Worm (Caenorhabditis elegans): ENCODE data around the gene tsp-2.

Gene tsp-2

DNA sequence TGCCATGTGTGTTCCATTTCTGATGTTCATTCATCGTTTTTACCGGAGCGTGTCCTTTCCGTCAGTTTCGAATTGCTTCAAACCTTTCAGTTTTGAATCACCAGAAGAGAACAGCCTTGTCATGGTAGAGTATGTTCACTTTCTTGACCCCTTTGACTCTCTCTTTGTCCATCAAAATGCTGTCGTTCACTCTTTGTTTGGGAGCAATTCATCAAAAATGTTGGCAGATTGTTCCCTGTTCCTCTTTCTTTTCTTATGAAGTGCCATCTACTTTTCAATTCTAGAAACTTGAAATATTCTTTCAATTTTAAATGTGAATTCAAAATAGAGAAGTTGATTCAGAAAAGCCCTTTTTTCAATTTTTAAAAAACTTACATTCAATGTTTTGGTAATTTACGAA, 43.6 kb upstream of the tsp-2 start:
- TF ChIP-seq zip-5 (tag; optimal IDR thresholded peaks at IDR 0.05), result no peak
- no peak for TF ChIP-seq fkh-10 (GFP tag; optimal IDR thresholded peaks at IDR 0.05)
- no peak for TF ChIP-seq sox-4 (tag; optimal IDR thresholded peaks at IDR 0.05)
- TF ChIP-seq odd-2 (tag; optimal IDR thresholded peaks at IDR 0.05), result no peak
- TF ChIP-seq ama-1 (optimal IDR thresholded peaks at IDR 0.05), result no peak
- no peak for TF ChIP-seq gmeb-2 (tag; optimal IDR thresholded peaks at IDR 0.05)

- TF ChIP-seq fkh-6 (tag; optimal IDR thresholded peaks at IDR 0.05) (no peak), ceh-31 (tag; optimal IDR thresholded peaks at IDR 0.05) (peak; percentile 11), ceh-45 (GFP tag; IDR thresholded peaks at IDR 0.05) (no peak), tbx-7 (tag; optimal IDR thresholded peaks at IDR 0.05) (no peak)
These were observed 42.6 kb upstream of the tsp-2 start for ce11 chrIII:8280352-8280751.

DNA sequence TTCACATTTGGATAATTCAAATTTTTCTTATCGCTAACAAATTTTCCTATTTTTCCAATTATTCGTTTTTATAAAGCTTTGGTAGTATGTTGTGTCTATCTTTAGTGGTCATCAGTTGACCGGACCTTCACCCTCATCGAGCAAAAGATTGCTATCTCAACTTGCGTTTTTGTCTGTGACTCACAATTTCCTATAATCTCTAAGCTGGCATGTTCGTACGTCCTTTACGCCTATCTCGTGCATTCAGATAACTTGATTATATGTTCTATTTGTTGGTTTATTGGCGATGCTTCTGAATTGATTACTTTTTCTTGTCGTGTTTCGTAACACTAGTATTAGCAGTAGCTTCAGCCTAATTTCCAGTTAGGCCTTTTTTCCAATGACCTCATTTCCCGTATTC, 41.8 kb upstream of the tsp-2 start:
- TF ChIP-seq unc-42 (tag; optimal IDR thresholded peaks at IDR 0.05), result peak; percentile 55
- TF ChIP-seq C08G9.2 (tag; optimal IDR thresholded peaks at IDR 0.05), result no peak
- TF ChIP-seq elt-2 (tag; optimal IDR thresholded peaks at IDR 0.05), result peak; percentile 21
- no peak for TF ChIP-seq ceh-45 (GFP tag; IDR thresholded peaks at IDR 0.05)
- no peak for TF ChIP-seq ceh-9 (tag; optimal IDR thresholded peaks at IDR 0.05)
- no peak for TF ChIP-seq lim-6 (tag; optimal IDR thresholded peaks at IDR 0.05)
- peak; percentile 19 for TF ChIP-seq unc-55 (GFP tag; optimal IDR thresholded peaks at IDR 0.05)
- TF ChIP-seq ceh-19 (GFP tag; optimal IDR thresholded peaks at IDR 0.05), result no peak
- TF ChIP-seq syd-9 (tag; optimal IDR thresholded peaks at IDR 0.05), result no peak
- TF ChIP-seq ztf-16 (tag; optimal IDR thresholded peaks at IDR 0.05), result no peak
- TF ChIP-seq lin-11 (tag; optimal IDR thresholded peaks at IDR 0.05), result no peak
- no peak for TF ChIP-seq C38D4.7 (GFP tag; optimal IDR thresholded peaks at IDR 0.05)
- no peak for TF ChIP-seq F13H6.1 (tag; optimal IDR thresholded peaks at IDR 0.05)
- no peak for TF ChIP-seq zip-5 (tag; optimal IDR thresholded peaks at IDR 0.05)
- no peak for TF ChIP-seq fkh-6 (tag; optimal IDR thresholded peaks at IDR 0.05)
- no peak for TF ChIP-seq T23F11.4 (GFP tag; optimal IDR thresholded peaks at IDR 0.05)

DNA sequence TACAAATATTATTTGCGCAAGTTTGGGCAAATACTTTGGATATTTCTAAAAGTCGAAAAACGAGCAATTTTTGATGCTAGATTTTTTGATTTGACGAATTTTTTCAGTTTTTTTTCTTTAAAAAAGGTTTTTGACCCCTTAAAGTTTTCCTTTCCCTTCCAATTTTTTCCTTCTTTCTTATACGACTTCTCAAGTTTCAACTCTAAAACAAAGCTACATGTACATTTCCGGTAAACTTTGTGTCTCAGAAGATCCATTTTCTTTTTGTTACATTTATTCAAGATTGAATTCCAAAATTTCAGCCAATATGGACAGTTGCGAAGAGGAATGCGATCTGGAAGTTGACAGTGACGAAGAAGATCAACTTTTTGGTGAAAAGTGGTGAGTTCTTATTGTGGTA, 41.1 kb upstream of the tsp-2 start, which contains the start of gene mig-10:
Gene mig-10, plus strand, starts transcription at position 301 of the 400 bp plus-strand sequence.
- TF ChIP-seq fkh-6 (tag; optimal IDR thresholded peaks at IDR 0.05) (no peak), ztf-16 (tag; optimal IDR thresholded peaks at IDR 0.05) (no peak), T23F11.4 (GFP tag; optimal IDR thresholded peaks at IDR 0.05) (no peak), ceh-9 (tag; optimal IDR thresholded peaks at IDR 0.05) (no peak), pha-2 (tag; optimal IDR thresholded peaks at IDR 0.05) (no peak), pqm-1 (tag; optimal IDR thresholded peaks at IDR 0.05) (no peak)

DNA sequence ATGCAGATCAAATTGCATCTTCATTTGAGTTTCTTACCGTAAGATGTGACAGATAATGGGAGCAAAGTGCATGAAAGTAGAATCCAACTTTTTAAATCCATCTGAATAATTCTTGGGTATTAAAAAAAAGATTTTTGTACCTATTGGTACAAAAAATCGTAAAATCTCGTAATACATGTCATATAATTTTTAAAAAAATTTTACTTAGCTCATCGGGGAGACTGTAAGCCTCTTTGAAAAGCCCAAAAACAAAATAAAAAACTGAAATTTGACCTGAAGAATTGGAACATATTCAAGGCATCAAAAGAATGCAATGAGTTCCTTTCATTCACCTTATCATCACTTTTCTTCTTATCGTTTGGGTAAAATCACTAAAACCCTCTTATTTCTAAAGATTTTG, 38.1 kb upstream of the tsp-2 start, which contains the start of gene clec-160:
Gene clec-160, minus strand, starts transcription at position 101 of the 400 bp plus-strand sequence.
- no peak for TF ChIP-seq sdc-2 (tag; optimal IDR thresholded peaks at IDR 0.05)
- TF ChIP-seq eyg-1 (tag; optimal IDR thresholded peaks at IDR 0.05), result no peak
- no peak for TF ChIP-seq hlh-30 (tag; optimal IDR thresholded peaks at IDR 0.05; ENCODE audit: insufficient read depth)
- TF ChIP-seq hlh-15 (tag; optimal IDR thresholded peaks at IDR 0.05), result no peak
- no peak for TF ChIP-seq hlh-6 (tag; optimal IDR thresholded peaks at IDR 0.05)
- no peak for TF ChIP-seq ahr-1 (tag; optimal IDR thresholded peaks at IDR 0.05)
- no peak for TF ChIP-seq unc-42 (tag; optimal IDR thresholded peaks at IDR 0.05)
- TF ChIP-seq che-1 (tag; optimal IDR thresholded peaks at IDR 0.05), result no peak
- no peak for TF ChIP-seq ref-2 (tag; optimal IDR thresholded peaks at IDR 0.05)
- TF ChIP-seq gmeb-2 (tag; optimal IDR thresholded peaks at IDR 0.05), result no peak
- TF ChIP-seq lim-6 (tag; optimal IDR thresholded peaks at IDR 0.05), result no peak
- no peak for TF ChIP-seq dve-1 (tag; optimal IDR thresholded peaks at IDR 0.05)
- no peak for TF ChIP-seq pat-9 (tag; optimal IDR thresholded peaks at IDR 0.05)
- no peak for TF ChIP-seq C38D4.7 (GFP tag; optimal IDR thresholded peaks at IDR 0.05)
- TF ChIP-seq unc-55 (GFP tag; optimal IDR thresholded peaks at IDR 0.05), result no peak
- no peak for TF ChIP-seq fkh-6 (tag; optimal IDR thresholded peaks at IDR 0.05)
- no peak for TF ChIP-seq rnt-1 (tag; optimal IDR thresholded peaks at IDR 0.05)
- no peak for TF ChIP-seq pha-4 (tag; optimal IDR thresholded peaks at IDR 0.05)
- no peak for TF ChIP-seq Y22D7AL.16 (tag; optimal IDR thresholded peaks at IDR 0.05)

All from whole organism, late embryonic.